Fruit fly (Drosophila melanogaster) whole organism, embryonic: ENCODE data around the gene Cngl.
A peak's percentile ranks its signal among the peaks of the same experiment; 100 is the strongest.

Experiments
- Ada2b ChIP-seq: fragments of 200-800 bp; sonication (Bioruptor generic); IDR thresholded peaks from 2 replicates; pipeline ENCODE4 v1.3.6; 2022; ENCODE audit warnings: missing biosample characterization, missing genetic modification characterization
- CG10147 ChIP-seq: fragments of 200-800 bp; sonication (Bioruptor generic); optimal IDR thresholded peaks from 2 replicates; lab custom pipeline; 2019; ENCODE audit warnings: missing biosample characterization, mild to moderate bottlenecking, missing genetic modification characterization, moderate library complexity
- CG10209 ChIP-seq: fragments of 200-800 bp; sonication (Bioruptor generic); optimal IDR thresholded peaks from 3 replicates; lab custom pipeline; 2017; ENCODE audit warnings: missing biosample characterization, mild to moderate bottlenecking, missing genetic modification characterization, missing genetic modification reagents
- CG1024 ChIP-seq: fragments of 200-800 bp; sonication (Bioruptor generic); IDR thresholded peaks from 2 replicates; pipeline ENCODE4 v1.3.6; 2022; ENCODE audit warnings: missing biosample characterization, missing genetic modification characterization
- CG10267 ChIP-seq: fragments of 200-800 bp; sonication (Bioruptor generic); optimal IDR thresholded peaks from 2 replicates; lab custom pipeline; 2018; ENCODE audit warnings: missing biosample characterization, mild to moderate bottlenecking, missing genetic modification characterization, moderate library complexity
- CG10462 ChIP-seq: fragments of 200-800 bp; sonication (Bioruptor generic); optimal IDR thresholded peaks from 2 replicates; lab custom pipeline; 2016; ENCODE audit warnings: missing biosample characterization, missing genetic modification characterization
- CG11085 ChIP-seq: fragments of 200-800 bp; sonication (Bioruptor generic); IDR thresholded peaks from 2 replicates; pipeline ENCODE4 v1.3.6; 2022; ENCODE audit warnings: missing biosample characterization, missing genetic modification characterization
- CG12219 ChIP-seq: fragments of 200-800 bp; sonication (Bioruptor generic); optimal IDR thresholded peaks from 3 replicates; lab custom pipeline; 2018; ENCODE audit warnings: missing biosample characterization, mild to moderate bottlenecking, missing genetic modification characterization
- CG14050 ChIP-seq: fragments of 200-800 bp; sonication (Bioruptor generic); IDR thresholded peaks from 3 replicates; pipeline ENCODE4 v1.3.6; 2022; ENCODE audit warnings: missing biosample characterization, missing genetic modification characterization
- CG15011 ChIP-seq: fragments of 200-800 bp; sonication (Bioruptor generic); optimal IDR thresholded peaks from 3 replicates; lab custom pipeline; 2018; ENCODE audit warnings: missing biosample characterization, mild to moderate bottlenecking, missing genetic modification characterization
- CG15479 ChIP-seq: fragments of 200-800 bp; sonication (Bioruptor generic); optimal IDR thresholded peaks from 3 replicates; lab custom pipeline; 2019; ENCODE audit warnings: missing biosample characterization, mild to moderate bottlenecking, missing genetic modification characterization, moderate library complexity
- CG1602 ChIP-seq: fragments of 200-800 bp; sonication (Bioruptor generic); optimal IDR thresholded peaks from 3 replicates; lab custom pipeline; 2016; ENCODE audit warnings: missing biosample characterization, missing genetic modification characterization
- CG17359 ChIP-seq: fragments of 200-800 bp; sonication (Bioruptor generic); optimal IDR thresholded peaks from 3 replicates; lab custom pipeline; 2018; ENCODE audit warnings: missing biosample characterization, mild to moderate bottlenecking, missing genetic modification characterization, moderate library complexity
- CG3163 ChIP-seq: fragments of 200-800 bp; sonication (Bioruptor generic); optimal IDR thresholded peaks from 3 replicates; lab custom pipeline; 2016; ENCODE audit warnings: missing biosample characterization, missing genetic modification characterization
- CG34376 ChIP-seq: fragments of 200-800 bp; sonication (Bioruptor generic); optimal IDR thresholded peaks from 2 replicates; lab custom pipeline; 2018; ENCODE audit warnings: missing biosample characterization, mild to moderate bottlenecking, missing genetic modification characterization
- CG4404 ChIP-seq: fragments of 200-800 bp; sonication (Bioruptor generic); IDR thresholded peaks from 2 replicates; pipeline ENCODE4 v1.3.6; 2022; ENCODE audit warnings: missing biosample characterization, missing genetic modification characterization
- CG4424 ChIP-seq: fragments of 200-800 bp; sonication (Bioruptor generic); optimal IDR thresholded peaks from 3 replicates; lab custom pipeline; 2016; ENCODE audit warnings: missing biosample characterization, missing genetic modification characterization
- CG4820 ChIP-seq: fragments of 200-800 bp; sonication (Bioruptor generic); optimal IDR thresholded peaks from 3 replicates; lab custom pipeline; 2016; ENCODE audit warnings: missing biosample characterization, missing genetic modification characterization
- CG5180 ChIP-seq: fragments of 200-800 bp; sonication (Bioruptor generic); optimal IDR thresholded peaks from 3 replicates; lab custom pipeline; 2017; ENCODE audit warnings: missing biosample characterization, missing genetic modification characterization, mild to moderate bottlenecking, moderate library complexity, missing genetic modification reagents
- CG6813 ChIP-seq: fragments of 200-800 bp; sonication (Bioruptor generic); optimal IDR thresholded peaks from 2 replicates; lab custom pipeline; 2017; ENCODE audit warnings: missing biosample characterization, missing genetic modification characterization, mild to moderate bottlenecking, moderate library complexity, missing genetic modification reagents
- CG8359 ChIP-seq: fragments of 200-800 bp; sonication (Bioruptor generic); optimal IDR thresholded peaks from 2 replicates; lab custom pipeline; 2017; ENCODE audit warnings: missing biosample characterization, mild to moderate bottlenecking, missing genetic modification characterization, borderline replicate concordance
- CG8765 ChIP-seq: fragments of 200-800 bp; sonication (Bioruptor generic); IDR thresholded peaks from 2 replicates; pipeline ENCODE4 v1.3.6; 2022; ENCODE audit warnings: missing biosample characterization, missing genetic modification characterization
- CG8924 ChIP-seq: fragments of 200-800 bp; optimal IDR thresholded peaks from 3 replicates; lab custom pipeline; 2019; ENCODE audit warnings: missing biosample characterization, mild to moderate bottlenecking, missing genetic modification characterization, moderate library complexity
- CG9797 ChIP-seq: fragments of 200-800 bp; sonication (Bioruptor generic); optimal IDR thresholded peaks from 3 replicates; lab custom pipeline; 2018; ENCODE audit warnings: missing biosample characterization, mild to moderate bottlenecking, missing genetic modification characterization
- CG9932 ChIP-seq: fragments of 200-800 bp; sonication (Bioruptor generic); IDR thresholded peaks from 2 replicates; pipeline ENCODE4 v1.3.6; 2022; ENCODE audit warnings: missing biosample characterization, missing genetic modification characterization
- D19B ChIP-seq: fragments of 200-800 bp; sonication (Bioruptor generic); optimal IDR thresholded peaks from 2 replicates; lab custom pipeline; 2017; ENCODE audit warnings: missing biosample characterization, mild to moderate bottlenecking, missing genetic modification characterization
- Elba2 ChIP-seq: fragments of 200-800 bp; sonication (Bioruptor generic); optimal IDR thresholded peaks from 3 replicates; lab custom pipeline; 2016; ENCODE audit warnings: missing biosample characterization, missing genetic modification characterization
- HLHmδ ChIP-seq: fragments of 200-800 bp; sonication (Bioruptor generic); optimal IDR thresholded peaks from 2 replicates; lab custom pipeline; 2018; ENCODE audit warnings: missing biosample characterization, mild to moderate bottlenecking, missing genetic modification characterization, moderate library complexity
- HmgD ChIP-seq: fragments of 200-800 bp; sonication (Bioruptor generic); optimal IDR thresholded peaks from 3 replicates; lab custom pipeline; 2016; ENCODE audit warnings: missing biosample characterization, missing genetic modification characterization
- Hr39 ChIP-seq: fragments of >200 bp; optimal IDR thresholded peaks from 2 replicates; lab custom pipeline; 2017
- Neu2 ChIP-seq: fragments of 200-800 bp; sonication (Bioruptor generic); optimal IDR thresholded peaks from 3 replicates; lab custom pipeline; 2016; ENCODE audit warnings: missing biosample characterization, missing genetic modification characterization, borderline replicate concordance
- Nf-YB ChIP-seq: fragments of 200-800 bp; sonication (Bioruptor generic); optimal IDR thresholded peaks from 3 replicates; lab custom pipeline; 2019; ENCODE audit warnings: missing biosample characterization, mild to moderate bottlenecking, missing genetic modification characterization, moderate library complexity
- bigmax ChIP-seq: fragments of 200-800 bp; sonication (Bioruptor generic); optimal IDR thresholded peaks from 2 replicates; lab custom pipeline; 2018; ENCODE audit warnings: missing biosample characterization, mild to moderate bottlenecking, missing genetic modification characterization
- bowl ChIP-seq: fragments of 200-800 bp; sonication (Bioruptor generic); IDR thresholded peaks from 2 replicates; pipeline ENCODE4 v1.3.6; 2022; ENCODE audit warnings: missing biosample characterization, missing genetic modification characterization
- chif ChIP-seq, 2 experiments: fragments of 200-800 bp; sonication (Bioruptor generic); optimal IDR thresholded peaks; 3 replicates each; lab custom pipeline; 2016; ENCODE audit warnings: missing biosample characterization in 2 of 2, missing genetic modification characterization in 2 of 2
- dm ChIP-seq: fragments of 200-800 bp; sonication (Bioruptor generic); optimal IDR thresholded peaks from 3 replicates; lab custom pipeline; 2016; ENCODE audit warnings: missing biosample characterization, missing genetic modification characterization
- fd102C ChIP-seq: fragments of 200-800 bp; sonication (Bioruptor generic); optimal IDR thresholded peaks from 2 replicates; lab custom pipeline; 2018; ENCODE audit warnings: missing biosample characterization, mild to moderate bottlenecking, missing genetic modification characterization, moderate library complexity
- fd64A ChIP-seq: fragments of 200-800 bp; sonication (Bioruptor generic); optimal IDR thresholded peaks from 3 replicates; lab custom pipeline; 2018; ENCODE audit warnings: missing biosample characterization, mild to moderate bottlenecking, missing genetic modification characterization
- ftz-f1 ChIP-seq: fragments of 200-800 bp; sonication (Bioruptor generic); optimal IDR thresholded peaks from 2 replicates; lab custom pipeline; 2016; ENCODE audit warnings: missing biosample characterization, missing genetic modification characterization
- gcm ChIP-seq: fragments of 200-800 bp; sonication (Bioruptor generic); optimal IDR thresholded peaks from 2 replicates; lab custom pipeline; 2019; ENCODE audit warnings: missing biosample characterization, mild to moderate bottlenecking, missing genetic modification characterization, moderate library complexity
- gcm2 ChIP-seq: fragments of 200-800 bp; sonication (Bioruptor generic); optimal IDR thresholded peaks from 2 replicates; lab custom pipeline; 2016; ENCODE audit warnings: missing biosample characterization, missing genetic modification characterization
- gsb ChIP-seq: fragments of 200-800 bp; sonication (Bioruptor generic); IDR thresholded peaks from 2 replicates; pipeline ENCODE4 v1.3.6; 2022; ENCODE audit warnings: missing biosample characterization, missing genetic modification characterization
- gsb-n ChIP-seq: fragments of 200-800 bp; sonication (Bioruptor generic); optimal IDR thresholded peaks from 3 replicates; lab custom pipeline; 2018; ENCODE audit warnings: missing biosample characterization, mild to moderate bottlenecking, missing genetic modification characterization
- nerfin-1 ChIP-seq: fragments of 200-800 bp; sonication (Bioruptor generic); optimal IDR thresholded peaks from 3 replicates; lab custom pipeline; 2019; ENCODE audit warnings: missing biosample characterization, mild to moderate bottlenecking, missing genetic modification characterization, moderate library complexity
- pb ChIP-seq: fragments of 200-800 bp; sonication (Bioruptor generic); optimal IDR thresholded peaks from 3 replicates; lab custom pipeline; 2016; ENCODE audit warnings: missing biosample characterization, missing genetic modification characterization
- pho ChIP-seq: fragments of 200-800 bp; sonication (Bioruptor generic); optimal IDR thresholded peaks from 2 replicates; lab custom pipeline; 2016; ENCODE audit warnings: missing biosample characterization, missing genetic modification characterization
- phol ChIP-seq: fragments of 200-800 bp; sonication (Bioruptor generic); optimal IDR thresholded peaks from 3 replicates; lab custom pipeline; 2018; ENCODE audit warnings: missing biosample characterization, mild to moderate bottlenecking, missing genetic modification characterization, moderate library complexity
- pzg ChIP-seq: fragments of 200-800 bp; sonication (Bioruptor generic); optimal IDR thresholded peaks from 3 replicates; lab custom pipeline; 2018; ENCODE audit warnings: missing biosample characterization, mild to moderate bottlenecking, missing genetic modification characterization, moderate library complexity
- schlank ChIP-seq: fragments of 200-800 bp; sonication (Bioruptor generic); optimal IDR thresholded peaks from 2 replicates; lab custom pipeline; 2018; ENCODE audit warnings: missing biosample characterization, mild to moderate bottlenecking, missing genetic modification characterization
- sqz ChIP-seq: fragments of 200-800 bp; sonication (Bioruptor generic); optimal IDR thresholded peaks from 3 replicates; lab custom pipeline; 2018; ENCODE audit warnings: missing biosample characterization, mild to moderate bottlenecking, missing genetic modification characterization
- ttk ChIP-seq: fragments of 200-800 bp; sonication (Bioruptor generic); IDR thresholded peaks from 2 replicates; pipeline ENCODE4 v2.1.2; 2022; ENCODE audit warnings: missing biosample characterization, missing genetic modification characterization
- z ChIP-seq: fragments of 200-800 bp; sonication (Bioruptor generic); IDR thresholded peaks from 3 replicates; pipeline ENCODE4 v1.3.6; 2022; ENCODE audit warnings: missing biosample characterization, missing genetic modification characterization

Gene Cngl

dm6 chrX:15364467-15364866, 76.6 kb downstream of the Cngl start (continued):
- TF ChIP-seq CG17359 (tag; lab: Kevin White, UChicago) (no peak), CG1602 (GFP tag; lab: Kevin White, UChicago) (no peak), Elba2 (GFP tag; lab: Kevin White, UChicago) (no peak), gcm2 (GFP tag; lab: Kevin White, UChicago) (no peak), bigmax (GFP tag; lab: Kevin White, UChicago) (no peak), CG6813 (GFP tag; lab: Kevin White, UChicago) (no peak), CG4820 (GFP tag; lab: Kevin White, UChicago) (no peak), CG34376 (no peak), CG10209 (peak; percentile 13), nerfin-1 (no peak), HLHmδ (GFP tag; lab: Kevin White, UChicago) (no peak), CG9797 (GFP tag; lab: Kevin White, UChicago) (no peak), CG1024 (GFP tag; lab: Robert Waterston, UW) (no peak), bowl (GFP tag; lab: Robert Waterston, UW) (no peak), CG5180 (no peak), CG8924 (tag; lab: Kevin White, UChicago) (peak; percentile 29), HmgD (GFP tag; lab: Kevin White, UChicago) (no peak), CG4404 (GFP tag; lab: Robert Waterston, UW) (no peak), D19B (GFP tag; lab: Kevin White, UChicago) (no peak), gsb (no peak), CG10462 (GFP tag; lab: Kevin White, UChicago) (no peak), ttk (GFP tag; lab: Robert Waterston, UW) (no peak), CG14050 (GFP tag; lab: Robert Waterston, UW) (no peak), CG3163 (GFP tag; lab: Kevin White, UChicago) (no peak), pzg (GFP tag; lab: Kevin White, UChicago) (no peak), CG8765 (GFP tag; lab: Robert Waterston, UW) (no peak), Neu2 (GFP tag; lab: Kevin White, UChicago) (no peak), dm (GFP tag; lab: Kevin White, UChicago) (no peak), CG12219 (no peak), Nf-YB (GFP tag; lab: Kevin White, UChicago) (no peak), CG4424 (GFP tag; lab: Kevin White, UChicago) (peak; percentile 31), fd102C (GFP tag; lab: Kevin White, UChicago) (no peak), fd64A (GFP tag; lab: Kevin White, UChicago) (no peak), CG11085 (no peak), CG10267 (tag; lab: Kevin White, UChicago) (peak; percentile 32), Hr39 (lab: Kevin White, UChicago) (no peak), ftz-f1 (GFP tag; lab: Kevin White, UChicago) (no peak), schlank (tag; lab: Kevin White, UChicago) (no peak), CG15479 (GFP tag; lab: Kevin White, UChicago) (no peak), pho (no peak), CG9932 (GFP tag; lab: Robert Waterston, UW) (no peak), CG8359 (GFP tag; lab: Kevin White, UChicago) (no peak), pb (no peak), z (GFP tag; lab: Robert Waterston, UW) (no peak), gcm (no peak), Ada2b (GFP tag; lab: Robert Waterston, UW) (no peak), CG10147 (GFP tag; lab: Kevin White, UChicago) (no peak), CG15011 (GFP tag; lab: Kevin White, UChicago) (no peak), chif (GFP tag; optimal IDR thresholded peaks at IDR 0.05; lab: Kevin White, UChicago) (no peak), phol (tag; lab: Kevin White, UChicago) (peak; percentile 52), gsb-n (tag; lab: Kevin White, UChicago) (no peak), sqz (no peak)
